Worm (Caenorhabditis elegans) whole organism, early embryonic: ENCODE data around the gene basl-1.

Experiments used
- F13C5.2 ChIP-seq: sonication (generic microtip); optimal IDR thresholded peaks from 2 replicates; lab custom pipeline; 2017; ENCODE audit warnings: mild to moderate bottlenecking, missing genetic modification characterization, inconsistent platforms, missing compliant biosample characterization
- ama-1 ChIP-seq: fragments of 150-350 bp; optimal IDR thresholded peaks from 2 replicates; lab custom pipeline; 2014
- flt-1 ChIP-seq: fragments of 200-800 bp; sonication (Bioruptor generic); IDR thresholded peaks from 2 replicates; pipeline ENCODE4 v1.3.6; 2022; ENCODE audit warnings: missing genetic modification characterization, missing compliant biosample characterization
- hnd-1 ChIP-seq: sonication (generic microtip); optimal IDR thresholded peaks from 2 replicates; lab custom pipeline; 2016; ENCODE audit warnings: missing genetic modification characterization, missing compliant biosample characterization
- sea-1 ChIP-seq: fragments of 200-800 bp; sonication (Bioruptor generic); conservative IDR thresholded peaks from 2 replicates; pipeline ENCODE4 v1.3.6; 2022; ENCODE audit warnings: missing genetic modification characterization, missing compliant biosample characterization
- tbx-11 ChIP-seq: fragments of 200-800 bp; sonication (Bioruptor generic); IDR thresholded peaks from 2 replicates; pipeline ENCODE4 v1.3.6; 2022; ENCODE audit warnings: missing genetic modification characterization, missing compliant biosample characterization

DNA sequence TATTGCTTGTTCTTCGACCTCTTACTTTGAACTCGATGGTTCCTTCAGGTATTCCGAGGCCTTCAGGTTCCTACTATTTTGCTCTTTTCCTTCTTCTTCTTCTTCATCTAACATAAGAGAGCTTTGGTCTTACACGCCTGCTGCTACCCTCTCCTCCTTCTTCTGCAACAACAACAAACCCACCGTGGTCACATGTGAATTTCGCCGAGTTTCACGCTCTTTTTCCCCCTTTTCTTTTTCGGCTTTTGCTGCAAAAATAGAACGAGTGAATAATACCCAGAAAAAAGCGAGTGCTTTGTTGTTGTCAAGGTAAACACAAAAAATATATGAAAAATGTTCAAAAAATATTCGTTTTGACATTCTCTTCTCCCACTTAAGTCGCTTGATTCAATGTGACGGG, 8.7 kb downstream of the basl-1 start:
- TF ChIP-seq ama-1 (lab: Kevin White, UChicago) (no peak), flt-1 (GFP tag; lab: Robert Waterston, UW) (no peak), F13C5.2 (tag; lab: Kevin White, UChicago) (no peak), sea-1 (no peak), tbx-11 (GFP tag; lab: Robert Waterston, UW) (no peak), hnd-1 (no peak)
